Worm (Caenorhabditis elegans): ENCODE data around the gene hpx-2.

ce11 chrV:13843147-13843546 is 7.1 kb upstream of the hpx-2 start, which contains the start of gene srx-130:
- TF ChIP-seq ztf-29 (GFP tag; IDR thresholded peaks at IDR 0.05) = no peak
- no peak for TF ChIP-seq flt-1 (GFP tag; IDR thresholded peaks at IDR 0.05)
